Fruit fly (Drosophila melanogaster) whole organism, embryonic: ENCODE data around the gene lectin-29Ca.

ENCODE experiments used
- Abd-B ChIP-seq: fragments of 200-800 bp; sonication (Bioruptor generic); optimal IDR thresholded peaks from 2 replicates; lab custom pipeline; 2018; ENCODE audit warnings: missing biosample characterization, mild to moderate bottlenecking, missing genetic modification characterization, moderate library complexity
- CG10147 ChIP-seq: fragments of 200-800 bp; sonication (Bioruptor generic); optimal IDR thresholded peaks from 2 replicates; lab custom pipeline; 2019; ENCODE audit warnings: missing biosample characterization, mild to moderate bottlenecking, missing genetic modification characterization, moderate library complexity
- CG10543 ChIP-seq: fragments of 200-800 bp; sonication (Bioruptor generic); optimal IDR thresholded peaks from 3 replicates; lab custom pipeline; 2017; ENCODE audit warnings: missing biosample characterization, mild to moderate bottlenecking, missing genetic modification characterization, moderate library complexity
- CG11247 ChIP-seq: fragments of 200-800 bp; sonication (Bioruptor generic); IDR thresholded peaks from 2 replicates; pipeline ENCODE4 v1.3.6; 2022; ENCODE audit warnings: missing biosample characterization, missing genetic modification characterization
- CG12659 ChIP-seq: fragments of 200-800 bp; sonication (Bioruptor generic); optimal IDR thresholded peaks from 3 replicates; lab custom pipeline; 2017; ENCODE audit warnings: mild to moderate bottlenecking, missing biosample characterization, missing genetic modification reagents, missing genetic modification characterization
- CG13894 ChIP-seq: fragments of 200-800 bp; sonication (Bioruptor generic); optimal IDR thresholded peaks from 3 replicates; lab custom pipeline; 2018; ENCODE audit warnings: missing biosample characterization, mild to moderate bottlenecking, missing genetic modification characterization, moderate library complexity
- CG15011 ChIP-seq: fragments of 200-800 bp; sonication (Bioruptor generic); optimal IDR thresholded peaks from 3 replicates; lab custom pipeline; 2018; ENCODE audit warnings: missing biosample characterization, mild to moderate bottlenecking, missing genetic modification characterization
- CG17568 ChIP-seq: fragments of 200-800 bp; sonication (Bioruptor generic); optimal IDR thresholded peaks from 2 replicates; lab custom pipeline; 2018; ENCODE audit warnings: missing biosample characterization, mild to moderate bottlenecking, missing genetic modification characterization, moderate library complexity
- CG2199 ChIP-seq: fragments of 200-800 bp; sonication (Bioruptor generic); IDR thresholded peaks from 3 replicates; pipeline ENCODE4 v1.3.6; 2022; ENCODE audit warnings: missing biosample characterization, missing genetic modification characterization
- CG3065 ChIP-seq: fragments of 200-800 bp; sonication (Bioruptor generic); optimal IDR thresholded peaks from 2 replicates; lab custom pipeline; 2016; ENCODE audit warnings: missing biosample characterization, missing genetic modification characterization
- CG33557 ChIP-seq: fragments of 200-800 bp; sonication (Bioruptor generic); optimal IDR thresholded peaks from 2 replicates; lab custom pipeline; 2019; ENCODE audit warnings: missing biosample characterization, mild to moderate bottlenecking, missing genetic modification characterization, moderate library complexity
- CG3995 ChIP-seq: fragments of 200-800 bp; sonication (Bioruptor generic); optimal IDR thresholded peaks from 3 replicates; lab custom pipeline; 2016; ENCODE audit warnings: missing biosample characterization, missing genetic modification characterization
- CG4820 ChIP-seq: fragments of 200-800 bp; sonication (Bioruptor generic); optimal IDR thresholded peaks from 3 replicates; lab custom pipeline; 2016; ENCODE audit warnings: missing biosample characterization, missing genetic modification characterization
- CG6765 ChIP-seq: fragments of 200-800 bp; sonication (Bioruptor generic); optimal IDR thresholded peaks from 3 replicates; lab custom pipeline; 2017; ENCODE audit warnings: missing biosample characterization, mild to moderate bottlenecking, missing genetic modification characterization
- CG7271 ChIP-seq: fragments of 200-800 bp; sonication (Bioruptor generic); optimal IDR thresholded peaks from 2 replicates; lab custom pipeline; 2018; ENCODE audit warnings: missing biosample characterization, mild to moderate bottlenecking, missing genetic modification characterization, moderate library complexity
- CkIIα-i1 ChIP-seq: fragments of 200-800 bp; sonication (Bioruptor generic); IDR thresholded peaks from 2 replicates; pipeline ENCODE4 v1.3.6; 2022; ENCODE audit warnings: missing biosample characterization, missing genetic modification characterization
- Dbx ChIP-seq: fragments of 200-800 bp; sonication (Bioruptor generic); IDR thresholded peaks from 3 replicates; pipeline ENCODE4 v1.3.6; 2022; ENCODE audit warnings: missing biosample characterization, missing genetic modification characterization
- Dek ChIP-seq: fragments of 200-800 bp; sonication (Bioruptor generic); optimal IDR thresholded peaks from 3 replicates; lab custom pipeline; 2019; ENCODE audit warnings: missing biosample characterization, mild to moderate bottlenecking, missing genetic modification characterization, moderate library complexity
- Drgx ChIP-seq: fragments of 200-800 bp; sonication (Bioruptor generic); IDR thresholded peaks from 2 replicates; pipeline ENCODE4 v1.3.6; 2022; ENCODE audit warnings: missing biosample characterization, missing genetic modification characterization
- Eip74EF ChIP-seq, 2 experiments: fragments of 200-800 bp in 1 of 2; fragments of >200 bp in 1 of 2; sonication (Bioruptor generic) in 1 of 2; optimal IDR thresholded peaks; 2 replicates each; lab custom pipeline; 2017 to 2019; ENCODE audit warnings: missing biosample characterization in 2 of 2, missing genetic modification characterization in 2 of 2, mild to moderate bottlenecking in 1 of 2, moderate library complexity in 1 of 2
- HLH54F ChIP-seq: fragments of 200-800 bp; sonication (Bioruptor generic); optimal IDR thresholded peaks from 3 replicates; lab custom pipeline; 2016; ENCODE audit warnings: missing biosample characterization, missing genetic modification characterization
- NC2α ChIP-seq: fragments of 200-800 bp; sonication (Bioruptor generic); optimal IDR thresholded peaks from 2 replicates; lab custom pipeline; 2016; ENCODE audit warnings: missing biosample characterization, missing genetic modification characterization
- Opbp ChIP-seq: fragments of 200-800 bp; sonication (Bioruptor generic); IDR thresholded peaks from 3 replicates; pipeline ENCODE4 v1.3.6; 2022; ENCODE audit warnings: missing biosample characterization, missing genetic modification characterization; ENCODE audit not compliant: partially characterized antibody
- Optix ChIP-seq: fragments of 200-800 bp; sonication (Bioruptor generic); IDR thresholded peaks from 3 replicates; pipeline ENCODE4 v1.3.6; 2022; ENCODE audit warnings: missing biosample characterization, missing genetic modification characterization
- Six4 ChIP-seq: fragments of 200-800 bp; sonication (Bioruptor generic); optimal IDR thresholded peaks from 2 replicates; lab custom pipeline; 2016; ENCODE audit warnings: missing biosample characterization, missing genetic modification characterization
- Sry-β ChIP-seq: fragments of 200-800 bp; sonication (Bioruptor generic); optimal IDR thresholded peaks from 2 replicates; lab custom pipeline; 2018; ENCODE audit warnings: missing biosample characterization, mild to moderate bottlenecking, missing genetic modification characterization, moderate library complexity
- Trl ChIP-seq, 3 experiments: fragments of >200 bp in 2 of 3; fragments of 200-800 bp in 1 of 3; sonication (Bioruptor generic) in 1 of 3; optimal IDR thresholded peaks; 2 replicates in 1 of 3; 3 replicates in 2 of 3; lab custom pipeline; 2016 to 2017; ENCODE audit warnings: missing biosample characterization in 1 of 3, missing genetic modification characterization in 1 of 3
- bigmax ChIP-seq: fragments of 200-800 bp; sonication (Bioruptor generic); optimal IDR thresholded peaks from 2 replicates; lab custom pipeline; 2018; ENCODE audit warnings: missing biosample characterization, mild to moderate bottlenecking, missing genetic modification characterization
- br ChIP-seq: fragments of >200 bp; optimal IDR thresholded peaks from 2 replicates; lab custom pipeline; 2017
- crc ChIP-seq: fragments of 200-800 bp; sonication (Bioruptor generic); optimal IDR thresholded peaks from 2 replicates; lab custom pipeline; 2016; ENCODE audit warnings: missing biosample characterization, missing genetic modification characterization
- dpn ChIP-seq, 2 experiments: fragments of 200-800 bp; sonication (Bioruptor generic); optimal IDR thresholded peaks; 3 replicates each; lab custom pipeline; 2016; ENCODE audit warnings: missing biosample characterization in 2 of 2, missing genetic modification characterization in 2 of 2
- eyg ChIP-seq: fragments of 200-800 bp; sonication (Bioruptor generic); optimal IDR thresholded peaks from 3 replicates; lab custom pipeline; 2016; ENCODE audit warnings: missing biosample characterization, missing genetic modification characterization
- ftz-f1 ChIP-seq: fragments of 200-800 bp; sonication (Bioruptor generic); optimal IDR thresholded peaks from 2 replicates; lab custom pipeline; 2016; ENCODE audit warnings: missing biosample characterization, missing genetic modification characterization
- gcm ChIP-seq: fragments of 200-800 bp; sonication (Bioruptor generic); optimal IDR thresholded peaks from 2 replicates; lab custom pipeline; 2019; ENCODE audit warnings: missing biosample characterization, mild to moderate bottlenecking, missing genetic modification characterization, moderate library complexity
- gem ChIP-seq: fragments of 200-800 bp; sonication (Bioruptor generic); optimal IDR thresholded peaks from 2 replicates; lab custom pipeline; 2019; ENCODE audit warnings: missing biosample characterization, mild to moderate bottlenecking, missing genetic modification characterization, moderate library complexity
- h ChIP-seq: fragments of >200 bp; optimal IDR thresholded peaks from 2 replicates; lab custom pipeline; 2017
- kah ChIP-seq: fragments of 200-800 bp; sonication (Bioruptor generic); optimal IDR thresholded peaks from 2 replicates; lab custom pipeline; 2018; ENCODE audit warnings: missing biosample characterization, mild to moderate bottlenecking, missing genetic modification characterization
- klu ChIP-seq: fragments of 200-800 bp; sonication (Bioruptor generic); IDR thresholded peaks from 2 replicates; pipeline ENCODE4 v1.3.6; 2022; ENCODE audit warnings: missing biosample characterization, missing genetic modification characterization
- pum ChIP-seq: fragments of 200-800 bp; sonication (Bioruptor generic); optimal IDR thresholded peaks from 2 replicates; lab custom pipeline; 2016; ENCODE audit warnings: missing biosample characterization, missing genetic modification characterization
- row ChIP-seq: fragments of 200-800 bp; sonication (Bioruptor generic); IDR thresholded peaks from 3 replicates; pipeline ENCODE4 v1.3.6; 2022; ENCODE audit warnings: missing biosample characterization, missing genetic modification characterization
- sim ChIP-seq: fragments of 200-800 bp; sonication (Bioruptor generic); IDR thresholded peaks from 2 replicates; pipeline ENCODE4 v1.3.6; 2022; ENCODE audit warnings: missing biosample characterization, missing genetic modification characterization
- sna ChIP-seq: fragments of 200-800 bp; sonication (Bioruptor generic); IDR thresholded peaks from 2 replicates; pipeline ENCODE4 v1.3.6; 2022; ENCODE audit warnings: missing biosample characterization, missing genetic modification characterization; ENCODE audit not compliant: partially characterized antibody
- so ChIP-seq: fragments of 200-800 bp; sonication (Bioruptor generic); IDR thresholded peaks from 3 replicates; pipeline ENCODE4 v1.3.6; 2022; ENCODE audit warnings: missing biosample characterization, missing genetic modification characterization
- tap ChIP-seq: fragments of 200-800 bp; optimal IDR thresholded peaks from 3 replicates; lab custom pipeline; 2019; ENCODE audit warnings: missing biosample characterization, mild to moderate bottlenecking, missing genetic modification characterization, moderate library complexity
- toy ChIP-seq: fragments of 200-800 bp; sonication (Bioruptor generic); IDR thresholded peaks from 2 replicates; pipeline ENCODE4 v1.3.6; 2022; ENCODE audit warnings: missing biosample characterization, missing genetic modification characterization
- trem ChIP-seq: fragments of 200-800 bp; optimal IDR thresholded peaks from 3 replicates; lab custom pipeline; 2019; ENCODE audit warnings: missing biosample characterization, mild to moderate bottlenecking, missing genetic modification characterization, moderate library complexity
- tup ChIP-seq: fragments of 200-800 bp; sonication (Bioruptor generic); optimal IDR thresholded peaks from 2 replicates; lab custom pipeline; 2016; ENCODE audit warnings: missing biosample characterization, mild to moderate bottlenecking, missing genetic modification characterization, moderate library complexity
- usp ChIP-seq: fragments of >200 bp; optimal IDR thresholded peaks from 2 replicates; lab custom pipeline; 2017; ENCODE audit warnings: missing biosample characterization, missing genetic modification characterization
- wor ChIP-seq: fragments of 200-800 bp; sonication (Bioruptor generic); IDR thresholded peaks from 2 replicates; pipeline ENCODE4 v1.3.6; 2022; ENCODE audit warnings: missing biosample characterization, missing genetic modification characterization
- yki ChIP-seq: fragments of >200 bp; optimal IDR thresholded peaks from 3 replicates; lab custom pipeline; 2018
- zfh1 ChIP-seq: fragments of 200-800 bp; sonication (Bioruptor generic); IDR thresholded peaks from 3 replicates; pipeline ENCODE4 v1.3.6; 2022; ENCODE audit warnings: missing biosample characterization, missing genetic modification characterization

lectin-29Ca gene

dm6 chr2L:8420259-8420930, 26.3 kb upstream of the lectin-29Ca start (continued):
- TF ChIP-seq Trl (optimal IDR thresholded peaks at IDR 0.05; lab: Kevin White, UChicago) (peak; percentile 78), Trl (GFP tag; optimal IDR thresholded peaks at IDR 0.05; lab: Kevin White, UChicago) (no peak), zfh1 (GFP tag; lab: Robert Waterston, UW) (no peak), Abd-B (no peak), CG6765 (GFP tag; lab: Kevin White, UChicago) (no peak), h (lab: Kevin White, UChicago) (no peak), CG13894 (tag; lab: Kevin White, UChicago) (no peak), pum (GFP tag; lab: Kevin White, UChicago) (no peak), eyg (GFP tag; lab: Kevin White, UChicago) (no peak), kah (GFP tag; lab: Kevin White, UChicago) (no peak), ftz-f1 (GFP tag; lab: Kevin White, UChicago) (no peak), Sry-β (no peak), usp (GFP tag; lab: Kevin White, UChicago) (no peak), bigmax (no peak), wor (GFP tag; lab: Robert Waterston, UW) (no peak), CkIIα-i1 (GFP tag; lab: Robert Waterston, UW) (no peak), CG4820 (GFP tag; lab: Kevin White, UChicago) (no peak), klu (GFP tag; lab: Robert Waterston, UW) (no peak), gem (tag; lab: Kevin White, UChicago) (peak; percentile 45), CG3995 (GFP tag; lab: Kevin White, UChicago) (no peak), toy (GFP tag; lab: Robert Waterston, UW) (no peak), CG12659 (GFP tag; lab: Kevin White, UChicago) (peak; percentile 3), Dbx (GFP tag; lab: Robert Waterston, UW) (no peak), br (lab: Kevin White, UChicago) (no peak), NC2α (no peak), CG15011 (GFP tag; lab: Kevin White, UChicago) (no peak), so (GFP tag; lab: Robert Waterston, UW) (no peak), Drgx (no peak; the same call in 1 of the 2 replicates), Eip74EF (GFP tag; optimal IDR thresholded peaks at IDR 0.05; lab: Kevin White, UChicago) (no peak), CG2199 (no peak), Six4 (GFP tag; lab: Kevin White, UChicago) (no peak), row (peak; percentile 42; the same call in 2 of the 3 replicates), yki (peak; percentile 14), trem (no peak), tup (GFP tag; lab: Kevin White, UChicago) (no peak), crc (no peak), dpn (GFP tag; optimal IDR thresholded peaks at IDR 0.05; lab: Kevin White, UChicago) (no peak), sim (GFP tag; lab: Robert Waterston, UW) (no peak), CG3065 (no peak), CG10543 (GFP tag; lab: Kevin White, UChicago) (no peak), sna (GFP tag; lab: Robert Waterston, UW) (no peak), CG33557 (GFP tag; lab: Kevin White, UChicago) (no peak), tap (tag; lab: Kevin White, UChicago) (no peak), Optix (no peak), Opbp (no peak), CG10147 (GFP tag; lab: Kevin White, UChicago) (no peak), CG7271 (tag; lab: Kevin White, UChicago) (no peak), gcm (no peak), Dek (no peak), CG17568 (no peak), CG11247 (GFP tag; lab: Robert Waterston, UW) (no peak), HLH54F (GFP tag; lab: Kevin White, UChicago) (no peak)
